Worm (Caenorhabditis elegans): ENCODE measurements around the gene T10H4.13.

ce11 chrV:15216705-15217104 is 50.6 kb downstream of the T10H4.13 start, which contains the start of gene sri-25:
- TF ChIP-seq nhr-237 (tag; optimal IDR thresholded peaks at IDR 0.05) = no peak
- TF ChIP-seq skn-1 (tag; optimal IDR thresholded peaks at IDR 0.05) = no peak
- no peak for TF ChIP-seq mdl-1 (tag; optimal IDR thresholded peaks at IDR 0.05)
- TF ChIP-seq unc-55 (GFP tag; optimal IDR thresholded peaks at IDR 0.05) = no peak
- TF ChIP-seq Y55F3AM.14 (GFP tag; optimal IDR thresholded peaks at IDR 0.05) = no peak
- TF ChIP-seq dmd-4 (tag; optimal IDR thresholded peaks at IDR 0.05) = no peak
